Fruit fly (Drosophila melanogaster) whole organism, embryonic: Measurements from ENCODE around the gene Ndae1.
A peak's percentile ranks its signal among the peaks of the same experiment; 100 is the strongest.

Experiments
- Bgb ChIP-seq: fragments of 200-800 bp; sonication (Bioruptor generic); IDR thresholded peaks from 2 replicates; pipeline ENCODE4 v1.3.6; 2022; ENCODE audit warnings: missing biosample characterization, missing genetic modification characterization; ENCODE audit not compliant: partially characterized antibody
- CG10209 ChIP-seq: fragments of 200-800 bp; sonication (Bioruptor generic); optimal IDR thresholded peaks from 3 replicates; lab custom pipeline; 2017; ENCODE audit warnings: missing biosample characterization, mild to moderate bottlenecking, missing genetic modification characterization, missing genetic modification reagents
- CG10565 ChIP-seq: fragments of 200-800 bp; sonication (Bioruptor generic); optimal IDR thresholded peaks from 3 replicates; lab custom pipeline; 2016; ENCODE audit warnings: missing biosample characterization, mild to moderate bottlenecking, missing genetic modification characterization
- CG11398 ChIP-seq: fragments of 200-800 bp; sonication (Bioruptor generic); optimal IDR thresholded peaks from 2 replicates; lab custom pipeline; 2016; ENCODE audit warnings: missing biosample characterization, missing genetic modification characterization
- CG12071 ChIP-seq: fragments of 200-800 bp; sonication (Bioruptor generic); optimal IDR thresholded peaks from 3 replicates; lab custom pipeline; 2018; ENCODE audit warnings: missing biosample characterization, mild to moderate bottlenecking, missing genetic modification characterization
- CG12219 ChIP-seq: fragments of 200-800 bp; sonication (Bioruptor generic); optimal IDR thresholded peaks from 3 replicates; lab custom pipeline; 2018; ENCODE audit warnings: missing biosample characterization, mild to moderate bottlenecking, missing genetic modification characterization
- CG12299 ChIP-seq: fragments of 200-800 bp; sonication (Bioruptor generic); optimal IDR thresholded peaks from 2 replicates; lab custom pipeline; 2018; ENCODE audit warnings: missing biosample characterization, mild to moderate bottlenecking, missing genetic modification characterization
- CG12942 ChIP-seq: fragments of 200-800 bp; sonication (Bioruptor generic); optimal IDR thresholded peaks from 3 replicates; lab custom pipeline; 2016; ENCODE audit warnings: missing biosample characterization, missing genetic modification characterization
- CG14710 ChIP-seq: fragments of 200-800 bp; sonication (Bioruptor generic); optimal IDR thresholded peaks from 3 replicates; lab custom pipeline; 2019; ENCODE audit warnings: missing biosample characterization, mild to moderate bottlenecking, missing genetic modification characterization, moderate library complexity
- CG15601 ChIP-seq: fragments of 200-800 bp; sonication (Bioruptor generic); optimal IDR thresholded peaks from 3 replicates; lab custom pipeline; 2019; ENCODE audit warnings: missing biosample characterization, mild to moderate bottlenecking, missing genetic modification characterization, moderate library complexity
- CG16863 ChIP-seq: fragments of 200-800 bp; sonication (Bioruptor generic); optimal IDR thresholded peaks from 3 replicates; lab custom pipeline; 2016; ENCODE audit warnings: missing biosample characterization, missing genetic modification characterization
- CG17568 ChIP-seq: fragments of 200-800 bp; sonication (Bioruptor generic); optimal IDR thresholded peaks from 2 replicates; lab custom pipeline; 2018; ENCODE audit warnings: missing biosample characterization, mild to moderate bottlenecking, missing genetic modification characterization, moderate library complexity
- CG18011 ChIP-seq: fragments of 200-800 bp; sonication (Bioruptor generic); optimal IDR thresholded peaks from 2 replicates; lab custom pipeline; 2017; ENCODE audit warnings: missing biosample characterization, missing genetic modification characterization, mild to moderate bottlenecking, moderate library complexity, missing genotype
- CG18599 ChIP-seq: fragments of 200-800 bp; sonication (Bioruptor generic); optimal IDR thresholded peaks from 3 replicates; lab custom pipeline; 2017; ENCODE audit warnings: missing biosample characterization, missing genetic modification characterization, mild to moderate bottlenecking, moderate library complexity, missing genetic modification reagents
- CG2199 ChIP-seq: fragments of 200-800 bp; sonication (Bioruptor generic); IDR thresholded peaks from 3 replicates; pipeline ENCODE4 v1.3.6; 2022; ENCODE audit warnings: missing biosample characterization, missing genetic modification characterization
- CG2678 ChIP-seq: fragments of 200-800 bp; sonication (Bioruptor generic); optimal IDR thresholded peaks from 3 replicates; lab custom pipeline; 2019; ENCODE audit warnings: missing biosample characterization, mild to moderate bottlenecking, missing genetic modification characterization, moderate library complexity
- CG31388 ChIP-seq: fragments of 200-800 bp; sonication (Bioruptor generic); optimal IDR thresholded peaks from 2 replicates; lab custom pipeline; 2016; ENCODE audit warnings: missing biosample characterization, missing genetic modification characterization
- CG7372 ChIP-seq: fragments of 200-800 bp; sonication (Bioruptor generic); IDR thresholded peaks from 2 replicates; pipeline ENCODE4 v1.3.6; 2022; ENCODE audit warnings: missing biosample characterization, missing genetic modification characterization
- CG7963 ChIP-seq: fragments of 200-800 bp; sonication (Bioruptor generic); IDR thresholded peaks from 3 replicates; pipeline ENCODE4 v1.3.6; 2022; ENCODE audit warnings: missing biosample characterization, missing genetic modification characterization; ENCODE audit not compliant: partially characterized antibody
- CoRest ChIP-seq: fragments of 200-800 bp; sonication (Bioruptor generic); optimal IDR thresholded peaks from 3 replicates; lab custom pipeline; 2018; ENCODE audit warnings: missing biosample characterization, mild to moderate bottlenecking, missing genetic modification characterization, moderate library complexity
- D ChIP-seq, 2 experiments: fragments of 200-800 bp in 1 of 2; fragments of >200 bp in 1 of 2; sonication (Bioruptor generic) in 1 of 2; optimal IDR thresholded peaks; 2 replicates in 1 of 2; 3 replicates in 1 of 2; lab custom pipeline; 2017; ENCODE audit warnings: mild to moderate bottlenecking in 1 of 2, missing biosample characterization in 1 of 2, missing genetic modification characterization in 1 of 2, missing genetic modification reagents in 1 of 2
- Dbx ChIP-seq: fragments of 200-800 bp; sonication (Bioruptor generic); IDR thresholded peaks from 3 replicates; pipeline ENCODE4 v1.3.6; 2022; ENCODE audit warnings: missing biosample characterization, missing genetic modification characterization
- Dip2 ChIP-seq: fragments of 200-800 bp; sonication (Bioruptor generic); IDR thresholded peaks from 2 replicates; pipeline ENCODE4 v1.3.6; 2022; ENCODE audit warnings: missing biosample characterization, missing genetic modification characterization
- Elba2 ChIP-seq: fragments of 200-800 bp; sonication (Bioruptor generic); optimal IDR thresholded peaks from 3 replicates; lab custom pipeline; 2016; ENCODE audit warnings: missing biosample characterization, missing genetic modification characterization
- Ets97D ChIP-seq: fragments of 200-800 bp; sonication (Bioruptor generic); optimal IDR thresholded peaks from 3 replicates; lab custom pipeline; 2016; ENCODE audit warnings: missing biosample characterization, missing genetic modification characterization
- MESR4 ChIP-seq: fragments of 200-800 bp; sonication (Bioruptor generic); optimal IDR thresholded peaks from 2 replicates; lab custom pipeline; 2018; ENCODE audit warnings: missing biosample characterization, mild to moderate bottlenecking, missing genetic modification characterization, moderate library complexity
- Mrtf ChIP-seq: fragments of 200-800 bp; sonication (Bioruptor generic); IDR thresholded peaks from 3 replicates; pipeline ENCODE4 v1.3.6; 2022; ENCODE audit warnings: missing biosample characterization, missing genetic modification characterization
- PHDP ChIP-seq: fragments of 200-800 bp; sonication (Bioruptor generic); optimal IDR thresholded peaks from 3 replicates; lab custom pipeline; 2018; ENCODE audit warnings: missing biosample characterization, mild to moderate bottlenecking, missing genetic modification characterization, moderate library complexity
- Sox102F ChIP-seq: fragments of 200-800 bp; sonication (Bioruptor generic); optimal IDR thresholded peaks from 2 replicates; lab custom pipeline; 2018; ENCODE audit warnings: missing biosample characterization, mild to moderate bottlenecking, missing genetic modification characterization, moderate library complexity
- Ssrp ChIP-seq: fragments of 200-800 bp; sonication (Bioruptor generic); optimal IDR thresholded peaks from 2 replicates; lab custom pipeline; 2018; ENCODE audit warnings: missing biosample characterization, mild to moderate bottlenecking, missing genetic modification characterization, moderate library complexity
- Taf1 ChIP-seq: fragments of 200-800 bp; sonication (Bioruptor generic); IDR thresholded peaks from 2 replicates; pipeline ENCODE4 v1.3.6; 2022; ENCODE audit warnings: missing biosample characterization, missing genetic modification characterization
- aop ChIP-seq: fragments of 200-800 bp; sonication (Bioruptor generic); IDR thresholded peaks from 2 replicates; pipeline ENCODE4 v1.3.6; 2022; ENCODE audit warnings: missing biosample characterization, missing genetic modification characterization
- bigmax ChIP-seq: fragments of 200-800 bp; sonication (Bioruptor generic); optimal IDR thresholded peaks from 2 replicates; lab custom pipeline; 2018; ENCODE audit warnings: missing biosample characterization, mild to moderate bottlenecking, missing genetic modification characterization
- cg ChIP-seq: fragments of 200-800 bp; sonication (Bioruptor generic); optimal IDR thresholded peaks from 3 replicates; lab custom pipeline; 2019; ENCODE audit warnings: missing biosample characterization, mild to moderate bottlenecking, missing genetic modification characterization, moderate library complexity
- insv ChIP-seq, 2 experiments: fragments of 200-800 bp; sonication (Bioruptor generic); optimal IDR thresholded peaks; 3 replicates each; lab custom pipeline; 2016 to 2018; ENCODE audit warnings: missing biosample characterization in 2 of 2, missing genetic modification characterization in 2 of 2
- lola ChIP-seq, 3 experiments: fragments of >200 bp in 2 of 3; fragments of 200-800 bp in 1 of 3; sonication (Bioruptor generic) in 1 of 3; optimal IDR thresholded peaks; 2 replicates each; lab custom pipeline; 2017 to 2019; ENCODE audit warnings: missing biosample characterization in 3 of 3, missing genetic modification characterization in 3 of 3, mild to moderate bottlenecking in 1 of 3, moderate library complexity in 1 of 3
- nerfin-2 ChIP-seq: fragments of 200-800 bp; sonication (Bioruptor generic); IDR thresholded peaks from 2 replicates; pipeline ENCODE4 v1.3.6; 2022; ENCODE audit warnings: missing biosample characterization, missing genetic modification characterization; ENCODE audit not compliant: partially characterized antibody
- otp ChIP-seq: fragments of 200-800 bp; sonication (Bioruptor generic); IDR thresholded peaks from 3 replicates; pipeline ENCODE4, ENCODE4 v1.3.6; 2022; ENCODE audit warnings: missing biosample characterization, missing genetic modification characterization
- phol ChIP-seq: fragments of 200-800 bp; sonication (Bioruptor generic); optimal IDR thresholded peaks from 3 replicates; lab custom pipeline; 2018; ENCODE audit warnings: missing biosample characterization, mild to moderate bottlenecking, missing genetic modification characterization, moderate library complexity
- pita ChIP-seq: fragments of 200-800 bp; sonication (Bioruptor generic); optimal IDR thresholded peaks from 2 replicates; lab custom pipeline; 2017; ENCODE audit warnings: missing biosample characterization, mild to moderate bottlenecking, missing genetic modification characterization
- prd ChIP-seq, 3 experiments: fragments of >200 bp in 2 of 3; fragments of 200-800 bp in 1 of 3; sonication (Bioruptor generic) in 1 of 3; optimal IDR thresholded peaks in 2 of 3; IDR thresholded peaks in 1 of 3; 2 replicates in 2 of 3; 3 replicates in 1 of 3; pipeline versions ENCODE4 v1.3.6 to Lab custom; 2017 to 2022; ENCODE audit warnings: missing biosample characterization in 1 of 3, missing genetic modification characterization in 1 of 3
- sc ChIP-seq, 3 experiments: fragments of >200 bp in 2 of 3; fragments of 200-800 bp in 1 of 3; sonication (Bioruptor generic) in 1 of 3; optimal IDR thresholded peaks; 2 replicates in 2 of 3; 3 replicates in 1 of 3; lab custom pipeline; 2017; ENCODE audit warnings: mild to moderate bottlenecking in 1 of 3, missing biosample characterization in 1 of 3, missing genetic modification characterization in 1 of 3, missing genetic modification reagents in 1 of 3
- sim ChIP-seq: fragments of 200-800 bp; sonication (Bioruptor generic); IDR thresholded peaks from 2 replicates; pipeline ENCODE4 v1.3.6; 2022; ENCODE audit warnings: missing biosample characterization, missing genetic modification characterization
- tap ChIP-seq: fragments of 200-800 bp; optimal IDR thresholded peaks from 3 replicates; lab custom pipeline; 2019; ENCODE audit warnings: missing biosample characterization, mild to moderate bottlenecking, missing genetic modification characterization, moderate library complexity
- tio ChIP-seq: fragments of 200-800 bp; sonication (Bioruptor generic); optimal IDR thresholded peaks from 2 replicates; lab custom pipeline; 2017; ENCODE audit warnings: missing biosample characterization, missing genetic modification characterization, inconsistent platforms
- ttk ChIP-seq: fragments of 200-800 bp; sonication (Bioruptor generic); IDR thresholded peaks from 2 replicates; pipeline ENCODE4 v2.1.2; 2022; ENCODE audit warnings: missing biosample characterization, missing genetic modification characterization
- z ChIP-seq: fragments of 200-800 bp; sonication (Bioruptor generic); IDR thresholded peaks from 3 replicates; pipeline ENCODE4 v1.3.6; 2022; ENCODE audit warnings: missing biosample characterization, missing genetic modification characterization
- zfh1 ChIP-seq: fragments of 200-800 bp; sonication (Bioruptor generic); IDR thresholded peaks from 3 replicates; pipeline ENCODE4 v1.3.6; 2022; ENCODE audit warnings: missing biosample characterization, missing genetic modification characterization

Gene Ndae1

DNA sequence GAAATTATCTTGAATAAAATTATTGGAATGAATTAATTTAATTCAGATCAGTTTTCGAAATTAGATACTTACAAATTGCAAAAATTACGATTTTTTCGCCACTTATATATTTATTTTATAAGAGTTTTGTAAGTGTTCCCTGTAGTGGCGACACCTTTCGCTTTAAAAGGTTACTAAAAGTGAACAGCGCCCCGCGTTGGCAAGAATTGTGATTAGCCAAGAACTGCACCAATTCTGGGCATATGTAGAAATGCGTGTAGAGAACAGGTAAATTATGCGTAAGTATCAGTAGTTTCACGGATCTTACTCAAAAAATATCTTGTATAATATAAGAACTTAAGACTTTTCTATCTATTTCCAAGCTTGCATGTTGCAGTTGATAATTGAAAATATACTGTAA, 32.3 kb upstream of the Ndae1 start (continued):
- TF ChIP-seq Bgb: peak; percentile 80
- TF ChIP-seq CG10209 (GFP tag; lab: Kevin White, UChicago): no peak
- TF ChIP-seq CG17568: no peak
- no peak for TF ChIP-seq aop (GFP tag; lab: Robert Waterston, UW)
- no peak for TF ChIP-seq prd (optimal IDR thresholded peaks at IDR 0.05; lab: Kevin White, UChicago)
- peak; percentile 73 for TF ChIP-seq prd (GFP tag; IDR thresholded peaks at IDR 0.05; lab: Robert Waterston, UW)
- peak; percentile 76; the same call in 2 of the 3 replicates for TF ChIP-seq Dbx (GFP tag; lab: Robert Waterston, UW)
- TF ChIP-seq cg (GFP tag; lab: Kevin White, UChicago): no peak
- peak in 1 of 2 experiments; percentile 28 for TF ChIP-seq insv (GFP tag; optimal IDR thresholded peaks at IDR 0.05; lab: Kevin White, UChicago)
- TF ChIP-seq Sox102F (GFP tag; lab: Kevin White, UChicago): peak; percentile 71
- TF ChIP-seq CG2199 (GFP tag; lab: Robert Waterston, UW): peak; percentile 71
- no peak for TF ChIP-seq MESR4 (GFP tag; lab: Kevin White, UChicago)
- TF ChIP-seq sc (optimal IDR thresholded peaks at IDR 0.05; lab: Kevin White, UChicago): no peak
- TF ChIP-seq sc (GFP tag; optimal IDR thresholded peaks at IDR 0.05; lab: Kevin White, UChicago): no peak
- TF ChIP-seq sim (GFP tag; lab: Robert Waterston, UW): no peak
- TF ChIP-seq nerfin-2 (GFP tag; lab: Robert Waterston, UW): no peak
- TF ChIP-seq CG12071 (GFP tag; lab: Kevin White, UChicago): no peak
- no peak for TF ChIP-seq CG18599 (GFP tag; lab: Kevin White, UChicago)
- TF ChIP-seq CG7963 (GFP tag; lab: Robert Waterston, UW): no peak
- TF ChIP-seq CG7372 (GFP tag; lab: Robert Waterston, UW): peak; percentile 13; the same call in 1 of the 2 replicates
- TF ChIP-seq CG16863 (GFP tag; lab: Kevin White, UChicago): peak; percentile 43
- peak; percentile 91 for TF ChIP-seq pita
- peak; percentile 54; the same call in 2 of the 3 replicates for TF ChIP-seq zfh1 (GFP tag; lab: Robert Waterston, UW)
- no peak for TF ChIP-seq Elba2 (GFP tag; lab: Kevin White, UChicago)
- TF ChIP-seq D (optimal IDR thresholded peaks at IDR 0.05; lab: Kevin White, UChicago): no peak
- TF ChIP-seq D (GFP tag; optimal IDR thresholded peaks at IDR 0.05; lab: Kevin White, UChicago): no peak
- peak; percentile 12 for TF ChIP-seq CG12299 (tag; lab: Kevin White, UChicago)
- no peak for TF ChIP-seq z
- no peak for TF ChIP-seq CG12219 (GFP tag; lab: Kevin White, UChicago)
- peak; percentile 45 for TF ChIP-seq ttk (GFP tag; lab: Robert Waterston, UW)
- TF ChIP-seq tap: no peak
- peak; percentile 60 for TF ChIP-seq Dip2 (GFP tag; lab: Robert Waterston, UW)
- no peak; the same call in 2 of the 3 replicates for TF ChIP-seq otp (GFP tag; lab: Robert Waterston, UW)
- TF ChIP-seq PHDP: peak; percentile 60
- peak; percentile 65 for TF ChIP-seq CG15601 (tag; lab: Kevin White, UChicago)
- TF ChIP-seq CG31388 (GFP tag; lab: Kevin White, UChicago): no peak
- peak; percentile 28 for TF ChIP-seq Ssrp (tag; lab: Kevin White, UChicago)
- TF ChIP-seq CG18011 (GFP tag; lab: Kevin White, UChicago): no peak
- TF ChIP-seq Mrtf (GFP tag; lab: Robert Waterston, UW): peak; percentile 67; the same call in 2 of the 3 replicates
- peak; percentile 60 for TF ChIP-seq CG14710 (tag; lab: Kevin White, UChicago)
- TF ChIP-seq CG11398 (GFP tag; lab: Kevin White, UChicago): no peak
- TF ChIP-seq CG10565 (GFP tag; lab: Kevin White, UChicago): no peak
- TF ChIP-seq phol (tag; lab: Kevin White, UChicago): peak; percentile 67
- peak; percentile 64 for TF ChIP-seq CoRest
- TF ChIP-seq bigmax (GFP tag; lab: Kevin White, UChicago): no peak
- TF ChIP-seq CG12942 (GFP tag; lab: Kevin White, UChicago): peak; percentile 26
- TF ChIP-seq CG2678 (tag; lab: Kevin White, UChicago): peak; percentile 35
- TF ChIP-seq lola (GFP tag; optimal IDR thresholded peaks at IDR 0.05; lab: Kevin White, UChicago): peak in 1 of 3 experiments; percentile 24
- peak; percentile 32 for TF ChIP-seq tio
- no peak for TF ChIP-seq Taf1 (GFP tag; lab: Robert Waterston, UW)
- TF ChIP-seq Ets97D (GFP tag; lab: Kevin White, UChicago): peak; percentile 43
